Worm (Caenorhabditis elegans) whole organism, L4 larva: ENCODE data around the gene smk-1.

ENCODE experiments used
- R02D3.7 ChIP-seq: fragments of 150-350 bp; sonication (generic microtip); optimal IDR thresholded peaks from 3 replicates; lab custom pipeline; 2014; ENCODE audit warnings: missing biosample characterization, missing genetic modification characterization
- T20F7.1 ChIP-seq: fragments of 200-800 bp; sonication (Bioruptor generic); optimal IDR thresholded peaks from 2 replicates; lab custom pipeline; 2018; ENCODE audit warnings: mild to moderate bottlenecking, missing genetic modification characterization, missing compliant biosample characterization
- Y5F2A.4 ChIP-seq: fragments of 200-800 bp; sonication (Bioruptor generic); optimal IDR thresholded peaks from 2 replicates; lab custom pipeline; 2018; ENCODE audit warnings: mild to moderate bottlenecking, missing genetic modification characterization, missing compliant biosample characterization
- Y75B8A.6 ChIP-seq: fragments of 200-800 bp; sonication (Bioruptor generic); IDR thresholded peaks from 2 replicates; pipeline ENCODE4 v1.3.6; 2022; ENCODE audit warnings: missing genetic modification reagents, missing genetic modification characterization, missing compliant biosample characterization
- ZK546.5 ChIP-seq, 2 experiments: sonication (generic microtip); optimal IDR thresholded peaks; 2 replicates each; lab custom pipeline; 2017; ENCODE audit warnings: missing biosample characterization in 2 of 2, missing genetic modification characterization in 2 of 2
- ama-1 ChIP-seq: fragments of 150-350 bp; optimal IDR thresholded peaks from 2 replicates; lab custom pipeline; 2014; ENCODE audit warnings: inconsistent platforms, mixed read lengths
- attf-4 ChIP-seq: sonication (generic microtip); optimal IDR thresholded peaks from 3 replicates; lab custom pipeline; 2017; ENCODE audit warnings: missing biosample characterization, missing genetic modification characterization
- ceh-32 ChIP-seq: sonication (generic microtip); optimal IDR thresholded peaks from 2 replicates; lab custom pipeline; 2016; ENCODE audit warnings: mild to moderate bottlenecking, missing genetic modification characterization, missing compliant biosample characterization; ENCODE audit not compliant: poor library complexity
- ceh-44 ChIP-seq: fragments of 200-800 bp; sonication (Bioruptor generic); IDR thresholded peaks from 2 replicates; pipeline ENCODE4 v1.3.6; 2022; ENCODE audit warnings: missing genetic modification reagents, missing genetic modification characterization, missing compliant biosample characterization
- ceh-82 ChIP-seq: sonication (generic microtip); optimal IDR thresholded peaks from 2 replicates; lab custom pipeline; 2017; ENCODE audit warnings: missing biosample characterization, missing genetic modification characterization
- ctbp-1 ChIP-seq: fragments of 200-800 bp; sonication (Bioruptor generic); IDR thresholded peaks from 2 replicates; pipeline ENCODE4 v1.3.6; 2022; ENCODE audit warnings: missing genetic modification reagents, missing genetic modification characterization, missing compliant biosample characterization
- daf-12 ChIP-seq: fragments of 150-350 bp; optimal IDR thresholded peaks from 2 replicates; lab custom pipeline; 2014; ENCODE audit warnings: missing biosample characterization, missing genetic modification reagents, missing genetic modification characterization
- daf-16 ChIP-seq, 3 experiments: sonication (generic microtip); optimal IDR thresholded peaks; 2 replicates each; lab custom pipeline; 2016 to 2017; ENCODE audit warnings: missing genetic modification characterization in 3 of 3, missing genetic modification reagents in 3 of 3, mild to moderate bottlenecking in 2 of 3, missing compliant biosample characterization in 2 of 3, missing biosample characterization in 1 of 3, moderate library complexity in 1 of 3
- dmd-6 ChIP-seq: fragments of 200-800 bp; sonication (Bioruptor generic); IDR thresholded peaks from 2 replicates; pipeline ENCODE4 v1.3.6; 2022; ENCODE audit warnings: missing genetic modification reagents, missing genetic modification characterization, missing compliant biosample characterization
- dmd-9 ChIP-seq: fragments of 200-800 bp; sonication (Bioruptor generic); IDR thresholded peaks from 2 replicates; pipeline ENCODE4 v1.3.6; 2022; ENCODE audit warnings: missing genetic modification reagents, missing genetic modification characterization, missing compliant biosample characterization
- dpl-1 ChIP-seq: fragments of 150-350 bp; optimal IDR thresholded peaks from 2 replicates; lab custom pipeline; 2014; ENCODE audit warnings: missing biosample characterization, missing genetic modification reagents, missing genetic modification characterization
- dve-1 ChIP-seq: sonication (generic microtip); optimal IDR thresholded peaks from 2 replicates; lab custom pipeline; 2017; ENCODE audit warnings: antibody characterized with exemption, mild to moderate bottlenecking, missing genetic modification characterization, missing compliant biosample characterization; ENCODE audit not compliant: insufficient read depth
- egl-27 ChIP-seq: sonication (generic microtip); optimal IDR thresholded peaks from 3 replicates; lab custom pipeline; 2017; ENCODE audit warnings: missing biosample characterization, missing genetic modification reagents, missing genetic modification characterization
- egl-43 ChIP-seq: fragments of 200-800 bp; sonication (Bioruptor generic); IDR thresholded peaks from 2 replicates; pipeline ENCODE4 v1.3.6; 2022; ENCODE audit warnings: missing genetic modification reagents, missing genetic modification characterization, missing compliant biosample characterization
- gei-8 ChIP-seq: fragments of 200-800 bp; sonication (Bioruptor generic); optimal IDR thresholded peaks from 2 replicates; lab custom pipeline; 2018; ENCODE audit warnings: mild to moderate bottlenecking, missing genetic modification characterization, missing compliant biosample characterization
- hif-1 ChIP-seq, 2 experiments: sonication (generic microtip); optimal IDR thresholded peaks; 2 replicates each; lab custom pipeline; 2016 to 2017; ENCODE audit warnings: missing compliant biosample characterization in 2 of 2, missing genetic modification characterization in 2 of 2, missing genetic modification reagents in 2 of 2, missing genotype in 2 of 2, mild to moderate bottlenecking in 1 of 2
- lin-1 ChIP-seq: fragments of 200-800 bp; sonication (Bioruptor generic); IDR thresholded peaks from 2 replicates; pipeline ENCODE4 v1.3.6; 2022; ENCODE audit warnings: missing genetic modification reagents, missing genetic modification characterization, missing compliant biosample characterization
- lin-13 ChIP-seq: fragments of 150-350 bp; optimal IDR thresholded peaks from 2 replicates; lab custom pipeline; 2014; ENCODE audit warnings: missing biosample characterization, missing genetic modification reagents, missing genetic modification characterization
- lin-29 ChIP-seq: fragments of 200-800 bp; sonication (Bioruptor generic); IDR thresholded peaks from 2 replicates; pipeline ENCODE4 v1.3.6; 2022; ENCODE audit warnings: missing genetic modification reagents, missing genetic modification characterization, missing compliant biosample characterization
- lin-39 ChIP-seq: fragments of 150-350 bp; optimal IDR thresholded peaks from 2 replicates; lab custom pipeline; 2014; ENCODE audit warnings: missing biosample characterization, missing genetic modification reagents, missing genetic modification characterization
- lsy-2 ChIP-seq, 2 experiments: fragments of 150-350 bp in 1 of 2; sonication (generic microtip) in 1 of 2; optimal IDR thresholded peaks; 2 replicates each; lab custom pipeline; 2014 to 2017; ENCODE audit warnings: missing biosample characterization in 2 of 2, missing genetic modification characterization in 2 of 2
- mep-1 ChIP-seq: fragments of 150-350 bp; sonication (generic microtip); optimal IDR thresholded peaks from 3 replicates; lab custom pipeline; 2014; ENCODE audit warnings: missing biosample characterization, missing genetic modification characterization
- mxl-2 ChIP-seq: fragments of 200-800 bp; sonication (Bioruptor generic); conservative IDR thresholded peaks from 2 replicates; pipeline ENCODE4 v1.3.6; 2022; ENCODE audit warnings: missing genetic modification reagents, missing genetic modification characterization, missing compliant biosample characterization
- nhr-11 ChIP-seq: fragments of 150-350 bp; optimal IDR thresholded peaks from 2 replicates; lab custom pipeline; 2014; ENCODE audit warnings: missing biosample characterization, missing genetic modification characterization
- nhr-237 ChIP-seq: sonication (generic microtip); optimal IDR thresholded peaks from 2 replicates; lab custom pipeline; 2017; ENCODE audit warnings: missing biosample characterization, missing genetic modification characterization
- nhr-28 ChIP-seq: fragments of 150-350 bp; optimal IDR thresholded peaks from 2 replicates; lab custom pipeline; 2014; ENCODE audit warnings: missing biosample characterization, missing genetic modification characterization
- nhr-48 ChIP-seq: sonication (generic microtip); optimal IDR thresholded peaks from 2 replicates; lab custom pipeline; 2016; ENCODE audit warnings: mild to moderate bottlenecking, missing genetic modification characterization, missing compliant biosample characterization
- nhr-6 ChIP-seq: fragments of 150-350 bp; optimal IDR thresholded peaks from 2 replicates; lab custom pipeline; 2014; ENCODE audit warnings: missing biosample characterization, missing genetic modification characterization
- pqm-1 ChIP-seq: sonication (generic microtip); optimal IDR thresholded peaks from 2 replicates; lab custom pipeline; 2017; ENCODE audit warnings: missing biosample characterization, missing genetic modification characterization
- saeg-2 ChIP-seq: fragments of 200-800 bp; sonication (Bioruptor generic); IDR thresholded peaks from 2 replicates; pipeline ENCODE4 v1.3.6; 2022; ENCODE audit warnings: missing genetic modification reagents, missing genetic modification characterization, missing compliant biosample characterization
- snpc-1.2 ChIP-seq: fragments of 200-800 bp; sonication (Bioruptor generic); IDR thresholded peaks from 2 replicates; pipeline ENCODE4 v1.3.6; 2022; ENCODE audit warnings: missing genetic modification reagents, missing genetic modification characterization, missing compliant biosample characterization
- spr-1 ChIP-seq: sonication (generic microtip); optimal IDR thresholded peaks from 2 replicates; lab custom pipeline; 2016; ENCODE audit warnings: mild to moderate bottlenecking, missing genetic modification characterization, missing compliant biosample characterization
- spr-3 ChIP-seq: fragments of 200-800 bp; sonication (Bioruptor generic); optimal IDR thresholded peaks from 2 replicates; lab custom pipeline; 2018; ENCODE audit warnings: mild to moderate bottlenecking, missing genetic modification characterization, missing compliant biosample characterization
- tag-97 ChIP-seq: fragments of 200-800 bp; sonication (Bioruptor generic); IDR thresholded peaks from 2 replicates; pipeline ENCODE4 v1.3.6; 2022; ENCODE audit warnings: missing genetic modification characterization, missing compliant biosample characterization
- tra-1 ChIP-seq: fragments of 200-800 bp; sonication (Bioruptor generic); IDR thresholded peaks from 2 replicates; pipeline ENCODE4 v1.3.6; 2022; ENCODE audit warnings: missing genetic modification reagents, missing genetic modification characterization, missing compliant biosample characterization
- unc-130 ChIP-seq: sonication (generic microtip); optimal IDR thresholded peaks from 2 replicates; lab custom pipeline; 2016; ENCODE audit warnings: missing genetic modification reagents, missing genetic modification characterization, missing compliant biosample characterization
- unc-62 ChIP-seq, 3 experiments: fragments of 150-350 bp in 1 of 3; sonication (generic microtip); optimal IDR thresholded peaks in 2 of 3; peaks in 1 of 3; 1 replicate in 1 of 3; 2 replicates in 2 of 3; lab custom pipeline; 2014 to 2017; ENCODE audit warnings: missing biosample characterization in 3 of 3, missing genetic modification characterization in 3 of 3, missing genetic modification reagents in 3 of 3, missing genotype in 1 of 3
- zag-1 ChIP-seq: fragments of 150-350 bp; optimal IDR thresholded peaks from 2 replicates; lab custom pipeline; 2014; ENCODE audit warnings: missing biosample characterization, missing genetic modification characterization

smk-1 gene

ce11 chrV:8580961-8581360, 26.6 kb upstream of the smk-1 start, which contains the start of gene C10B5.1:
TSS of gene C10B5.1 (plus strand) at chrV:8581261.
- TF ChIP-seq unc-130 (GFP tag; lab: Kevin White, UChicago) (no peak), ceh-82 (tag; lab: Kevin White, UChicago) (no peak), dpl-1 (GFP tag; lab: Kevin White, UChicago) (no peak), lin-13 (no peak), tra-1 (GFP tag; lab: Robert Waterston, UW) (no peak), ceh-32 (tag; lab: Kevin White, UChicago) (no peak), lin-39 (no peak), lin-29 (GFP tag; lab: Robert Waterston, UW) (no peak), spr-3 (GFP tag; lab: Kevin White, UChicago) (no peak), attf-4 (tag; lab: Kevin White, UChicago) (no peak), nhr-11 (no peak)

ce11 chrV:8586472-8586871, 21.1 kb upstream of the smk-1 start:
- no peak for TF ChIP-seq egl-27 (tag; lab: Kevin White, UChicago)
- TF ChIP-seq ceh-82 (tag; lab: Kevin White, UChicago), result no peak
- no peak for TF ChIP-seq mep-1
- no peak for TF ChIP-seq nhr-11
- TF ChIP-seq lin-1 (GFP tag; lab: Robert Waterston, UW), result no peak
- no peak for TF ChIP-seq mxl-2 (GFP tag; lab: Robert Waterston, UW)
- no peak for TF ChIP-seq saeg-2 (GFP tag; lab: Robert Waterston, UW)
- TF ChIP-seq unc-62 (GFP tag; optimal IDR thresholded peaks at IDR 0.05 in 1 of 2; lab: Kevin White, UChicago), result no peak
- no peak for TF ChIP-seq unc-62 (tag; optimal IDR thresholded peaks at IDR 0.05; lab: Kevin White, UChicago)
- TF ChIP-seq ama-1 (lab: Kevin White, UChicago), result no peak
- TF ChIP-seq ZK546.5 (tag; optimal IDR thresholded peaks at IDR 0.05; lab: Kevin White, UChicago), result no peak
- no peak for TF ChIP-seq dmd-9
- no peak for TF ChIP-seq spr-1 (tag; lab: Kevin White, UChicago)

- TF ChIP-seq dpl-1 (GFP tag; lab: Kevin White, UChicago), result no peak
- TF ChIP-seq nhr-237, result no peak
- peak; percentile 26 for TF ChIP-seq pqm-1 (tag; lab: Kevin White, UChicago)
- no peak for TF ChIP-seq unc-62 (GFP tag; optimal IDR thresholded peaks at IDR 0.05 in 1 of 2; lab: Kevin White, UChicago)
- no peak for TF ChIP-seq unc-62 (tag; optimal IDR thresholded peaks at IDR 0.05; lab: Kevin White, UChicago)
- no peak for TF ChIP-seq lsy-2 (tag; optimal IDR thresholded peaks at IDR 0.05; lab: Kevin White, UChicago)
- TF ChIP-seq tag-97 (GFP tag; lab: Robert Waterston, UW), result no peak
- TF ChIP-seq T20F7.1 (GFP tag; lab: Kevin White, UChicago), result peak; percentile 24
- TF ChIP-seq ZK546.5 (tag; optimal IDR thresholded peaks at IDR 0.05; lab: Kevin White, UChicago), result no peak
- no peak for TF ChIP-seq snpc-1.2
- TF ChIP-seq daf-12 (tag; lab: Kevin White, UChicago), result no peak
- TF ChIP-seq egl-43, result no peak
- peak; percentile 36 for TF ChIP-seq nhr-48
- peak; percentile 58 for TF ChIP-seq dmd-6 (GFP tag; lab: Robert Waterston, UW)
- no peak for TF ChIP-seq spr-3 (GFP tag; lab: Kevin White, UChicago)
- TF ChIP-seq Y5F2A.4 (GFP tag; lab: Kevin White, UChicago), result no peak
- TF ChIP-seq lin-13, result no peak
- TF ChIP-seq zag-1 (tag; lab: Kevin White, UChicago), result no peak
- no peak for TF ChIP-seq hif-1 (tag; optimal IDR thresholded peaks at IDR 0.05; lab: Kevin White, UChicago)
- no peak for TF ChIP-seq R02D3.7 (tag; lab: Kevin White, UChicago)
- no peak for TF ChIP-seq ctbp-1 (GFP tag; lab: Robert Waterston, UW)
- peak; percentile 71 for TF ChIP-seq dve-1 (tag; lab: Kevin White, UChicago)
- peak; percentile 46 for TF ChIP-seq nhr-28 (tag; lab: Kevin White, UChicago)
- no peak for TF ChIP-seq nhr-6 (tag; lab: Kevin White, UChicago)
- TF ChIP-seq ceh-44 (GFP tag; lab: Robert Waterston, UW), result no peak
- TF ChIP-seq gei-8 (GFP tag; lab: Kevin White, UChicago), result no peak
- TF ChIP-seq daf-16 (GFP tag; optimal IDR thresholded peaks at IDR 0.05; lab: Kevin White, UChicago), result no peak
- peak; percentile 90 for TF ChIP-seq daf-16 (tag; optimal IDR thresholded peaks at IDR 0.05; lab: Kevin White, UChicago)
- no peak for TF ChIP-seq mep-1
- no peak for TF ChIP-seq Y75B8A.6 (GFP tag; lab: Robert Waterston, UW)
- TF ChIP-seq, all 104 proteins: peak for 7
Measured at ce11 chrV:8586920-8587319, 20.7 kb upstream of the smk-1 start.
